Worm (Caenorhabditis elegans): Measurements from ENCODE around the gene K10G9.2.

- TF ChIP-seq flt-1 (GFP tag; IDR thresholded peaks at IDR 0.05): no peak
- no peak for TF ChIP-seq T22C8.4 (GFP tag; IDR thresholded peaks at IDR 0.05)
- no peak for TF ChIP-seq ref-1 (GFP tag; conservative IDR thresholded peaks at IDR 0.05)
- TF ChIP-seq cog-1 (tag; optimal IDR thresholded peaks at IDR 0.05): no peak
- no peak for TF ChIP-seq ztf-29 (GFP tag; IDR thresholded peaks at IDR 0.05)
- TF ChIP-seq klf-2 (GFP tag; conservative IDR thresholded peaks at IDR 0.05): no peak
- TF ChIP-seq ztf-23 (GFP tag; IDR thresholded peaks at IDR 0.05): no peak
- no peak for TF ChIP-seq tab-1 (GFP tag; IDR thresholded peaks at IDR 0.05)
- TF ChIP-seq med-1 (GFP tag; optimal IDR thresholded peaks at IDR 0.05; ENCODE audit: insufficient read depth): no peak
These were observed 46.8 kb downstream of the K10G9.2 start, which contains the start of gene T07C4.12 for ce11 chrIII:10332560-10332959.
